Worm (Caenorhabditis elegans) whole organism, midembryonic: ENCODE results near the gene D1046.4.

Experiments used
- T22C8.4 ChIP-seq: fragments of 200-800 bp; sonication (Bioruptor generic); IDR thresholded peaks from 2 replicates; pipeline ENCODE4 v1.3.6; 2022; ENCODE audit warnings: missing genetic modification characterization, missing compliant biosample characterization
- cog-1 ChIP-seq: sonication (generic microtip); optimal IDR thresholded peaks from 2 replicates; lab custom pipeline; 2016; ENCODE audit warnings: missing genetic modification characterization, missing compliant biosample characterization
- flt-1 ChIP-seq: fragments of 200-800 bp; sonication (Bioruptor generic); IDR thresholded peaks from 2 replicates; pipeline ENCODE4 v1.3.6; 2022; ENCODE audit warnings: missing genetic modification characterization, missing compliant biosample characterization
- klf-2 ChIP-seq: fragments of 200-800 bp; sonication (Bioruptor generic); conservative IDR thresholded peaks from 2 replicates; pipeline ENCODE4 v1.3.6; 2022; ENCODE audit warnings: missing genetic modification reagents, missing genetic modification characterization, missing compliant biosample characterization
- med-1 ChIP-seq: sonication (generic microtip); optimal IDR thresholded peaks from 2 replicates; lab custom pipeline; 2017; ENCODE audit warnings: missing genetic modification characterization, mild to moderate bottlenecking, missing compliant biosample characterization, antibody characterized with exemption, missing genetic modification reagents; ENCODE audit not compliant: insufficient read depth
- ref-1 ChIP-seq: fragments of 200-800 bp; sonication (Bioruptor generic); conservative IDR thresholded peaks from 2 replicates; pipeline ENCODE4 v1.3.6; 2022; ENCODE audit warnings: missing genetic modification reagents, missing genetic modification characterization, missing compliant biosample characterization
- tab-1 ChIP-seq: fragments of 200-800 bp; sonication (Bioruptor generic); IDR thresholded peaks from 2 replicates; pipeline ENCODE4 v1.3.6; 2022; ENCODE audit warnings: missing genetic modification characterization, missing compliant biosample characterization
- ztf-23 ChIP-seq: fragments of 200-800 bp; sonication (Bioruptor generic); IDR thresholded peaks from 2 replicates; pipeline ENCODE4 v1.3.6; 2022; ENCODE audit warnings: missing genetic modification reagents, missing genetic modification characterization, missing compliant biosample characterization
- ztf-29 ChIP-seq: fragments of 200-800 bp; sonication (Bioruptor generic); IDR thresholded peaks from 2 replicates; pipeline ENCODE4 v1.3.6; 2022; ENCODE audit warnings: missing genetic modification reagents, missing genetic modification characterization, missing compliant biosample characterization

Gene D1046.4

ce11 chrIV:8927093-8927492 is 6.6 kb upstream of the D1046.4 start:
- peak; percentile 91 for TF ChIP-seq ref-1 (GFP tag; lab: Robert Waterston, UW)
- peak; percentile 96 for TF ChIP-seq klf-2 (GFP tag; lab: Robert Waterston, UW)
- TF ChIP-seq cog-1 (tag; lab: Kevin White, UChicago) = peak; percentile 83
- peak; percentile 98 for TF ChIP-seq tab-1 (GFP tag; lab: Robert Waterston, UW)
- TF ChIP-seq ztf-29 (GFP tag; lab: Robert Waterston, UW) = peak; percentile 96
- peak; percentile 82 for TF ChIP-seq med-1 (GFP tag; lab: Kevin White, UChicago)
- TF ChIP-seq ztf-23 = peak; percentile 96
- peak; percentile 97 for TF ChIP-seq T22C8.4 (GFP tag; lab: Robert Waterston, UW)
- TF ChIP-seq flt-1 (GFP tag; lab: Robert Waterston, UW) = peak; percentile 98

ce11 chrIV:8929942-8930492 is 3.7 kb upstream of the D1046.4 start, which contains the start of the genes D1046.18 and slc-25A26:
D1046.18 (plus strand) TSS chrIV:8930242.
slc-25A26 (plus strand) TSS chrIV:8930442.
- TF ChIP-seq tab-1 (GFP tag; lab: Robert Waterston, UW) (no peak), flt-1 (GFP tag; lab: Robert Waterston, UW) (no peak), klf-2 (GFP tag; lab: Robert Waterston, UW) (no peak), ref-1 (GFP tag; lab: Robert Waterston, UW) (no peak), ztf-29 (GFP tag; lab: Robert Waterston, UW) (no peak), ztf-23 (no peak), med-1 (GFP tag; lab: Kevin White, UChicago) (no peak)

ce11 chrIV:8943430-8943829 is 9.8 kb downstream of the D1046.4 start:
- TF ChIP-seq med-1 (GFP tag; lab: Kevin White, UChicago) (no peak), tab-1 (GFP tag; lab: Robert Waterston, UW) (no peak), ref-1 (GFP tag; lab: Robert Waterston, UW) (no peak), ztf-29 (GFP tag; lab: Robert Waterston, UW) (no peak), cog-1 (tag; lab: Kevin White, UChicago) (no peak), klf-2 (GFP tag; lab: Robert Waterston, UW) (no peak), ztf-23 (no peak), T22C8.4 (GFP tag; lab: Robert Waterston, UW) (no peak), flt-1 (GFP tag; lab: Robert Waterston, UW) (no peak)

- TF ChIP-seq med-1 (GFP tag; lab: Kevin White, UChicago) (no peak), cog-1 (tag; lab: Kevin White, UChicago) (no peak), ref-1 (GFP tag; lab: Robert Waterston, UW) (no peak), tab-1 (GFP tag; lab: Robert Waterston, UW) (no peak), ztf-23 (no peak), ztf-29 (GFP tag; lab: Robert Waterston, UW) (no peak), flt-1 (GFP tag; lab: Robert Waterston, UW) (no peak), klf-2 (GFP tag; lab: Robert Waterston, UW) (no peak), T22C8.4 (GFP tag; lab: Robert Waterston, UW) (no peak)
Observed at ce11 chrIV:8947146-8947545, 13.5 kb downstream of the D1046.4 start.

- TF ChIP-seq flt-1 (GFP tag; lab: Robert Waterston, UW) (no peak), ref-1 (GFP tag; lab: Robert Waterston, UW) (no peak), ztf-29 (GFP tag; lab: Robert Waterston, UW) (no peak), klf-2 (GFP tag; lab: Robert Waterston, UW) (no peak)
Observed at ce11 chrIV:8949078-8950039, 15.7 kb downstream of the D1046.4 start.

- no peak for TF ChIP-seq flt-1 (GFP tag; lab: Robert Waterston, UW)
- no peak for TF ChIP-seq cog-1 (tag; lab: Kevin White, UChicago)
- TF ChIP-seq T22C8.4 (GFP tag; lab: Robert Waterston, UW) = no peak
- no peak for TF ChIP-seq ztf-23
- TF ChIP-seq ref-1 (GFP tag; lab: Robert Waterston, UW) = no peak
- TF ChIP-seq klf-2 (GFP tag; lab: Robert Waterston, UW) = no peak
- no peak for TF ChIP-seq tab-1 (GFP tag; lab: Robert Waterston, UW)
- TF ChIP-seq ztf-29 (GFP tag; lab: Robert Waterston, UW) = no peak
- TF ChIP-seq med-1 (GFP tag; lab: Kevin White, UChicago) = no peak
Observed at ce11 chrIV:8951953-8952567, 18.4 kb downstream of the D1046.4 start.

ce11 chrIV:8954126-8954525 is 20.5 kb downstream of the D1046.4 start:
- TF ChIP-seq klf-2 (GFP tag; lab: Robert Waterston, UW) (no peak), med-1 (GFP tag; lab: Kevin White, UChicago) (no peak), ref-1 (GFP tag; lab: Robert Waterston, UW) (no peak), flt-1 (GFP tag; lab: Robert Waterston, UW) (no peak), cog-1 (tag; lab: Kevin White, UChicago) (no peak), T22C8.4 (GFP tag; lab: Robert Waterston, UW) (no peak), tab-1 (GFP tag; lab: Robert Waterston, UW) (no peak)

ce11 chrIV:8956189-8956588 is 22.5 kb downstream of the D1046.4 start, which contains the start of gene tpra-1:
tpra-1 (plus strand) TSS chrIV:8956489.
- TF ChIP-seq klf-2 (GFP tag; lab: Robert Waterston, UW) (no peak), tab-1 (GFP tag; lab: Robert Waterston, UW) (no peak), T22C8.4 (GFP tag; lab: Robert Waterston, UW) (no peak), ztf-23 (no peak), med-1 (GFP tag; lab: Kevin White, UChicago) (no peak), cog-1 (tag; lab: Kevin White, UChicago) (no peak), ztf-29 (GFP tag; lab: Robert Waterston, UW) (no peak), flt-1 (GFP tag; lab: Robert Waterston, UW) (no peak), ref-1 (GFP tag; lab: Robert Waterston, UW) (no peak)
